Fruit fly (Drosophila melanogaster): ENCODE data around the gene His2Av.

His2Av gene

dm6 chr3R:26906711-26907510 lies 40.2 kb downstream of the His2Av start:
- TF ChIP-seq D (optimal IDR thresholded peaks at IDR 0.05): no peak
- TF ChIP-seq D (GFP tag; optimal IDR thresholded peaks at IDR 0.05): no peak
- no peak for TF ChIP-seq pzg (GFP tag; optimal IDR thresholded peaks at IDR 0.05)
- TF ChIP-seq CG6272 (GFP tag; IDR thresholded peaks at IDR 0.05): no peak
- TF ChIP-seq br (optimal IDR thresholded peaks at IDR 0.05): no peak
- TF ChIP-seq CG16815 (GFP tag; optimal IDR thresholded peaks at IDR 0.05): no peak
- TF ChIP-seq Atf6 (GFP tag; IDR thresholded peaks at IDR 0.05): peak; percentile 15; the same call in 1 of the 2 replicates
- peak; percentile 86 for TF ChIP-seq grn (GFP tag; optimal IDR thresholded peaks at IDR 0.05)
- TF ChIP-seq gsb-n (tag; optimal IDR thresholded peaks at IDR 0.05): no peak
- TF ChIP-seq ase (GFP tag; IDR thresholded peaks at IDR 0.05): no peak
- TF ChIP-seq bigmax (GFP tag; optimal IDR thresholded peaks at IDR 0.05): no peak
- no peak for TF ChIP-seq Elba2 (GFP tag; optimal IDR thresholded peaks at IDR 0.05)
- no peak for TF ChIP-seq CG17359 (tag; optimal IDR thresholded peaks at IDR 0.05)
- no peak for TF ChIP-seq esg (GFP tag; conservative IDR thresholded peaks at IDR 0.05)
- TF ChIP-seq CG13775 (GFP tag; optimal IDR thresholded peaks at IDR 0.05): no peak
- TF ChIP-seq CG13424 (tag; optimal IDR thresholded peaks at IDR 0.05): no peak
- TF ChIP-seq pum (GFP tag; optimal IDR thresholded peaks at IDR 0.05): no peak
- TF ChIP-seq odd (GFP tag; optimal IDR thresholded peaks at IDR 0.05): no peak
- TF ChIP-seq CG17186 (GFP tag; optimal IDR thresholded peaks at IDR 0.05): no peak
- TF ChIP-seq CG43689 (GFP tag; IDR thresholded peaks at IDR 0.05): no peak
- no peak for TF ChIP-seq CG12299 (tag; optimal IDR thresholded peaks at IDR 0.05)
- no peak for TF ChIP-seq CG34422 (GFP tag; IDR thresholded peaks at IDR 0.05)
- TF ChIP-seq CG32767 (GFP tag; IDR thresholded peaks at IDR 0.05): no peak
- peak; percentile 55; the same call in 1 of the 2 replicates for TF ChIP-seq CG32532 (GFP tag; IDR thresholded peaks at IDR 0.05)
- TF ChIP-seq dmrt11E (tag; optimal IDR thresholded peaks at IDR 0.05): no peak
- TF ChIP-seq Dip3 (GFP tag; optimal IDR thresholded peaks at IDR 0.05): no peak
- no peak for TF ChIP-seq Spps (tag; optimal IDR thresholded peaks at IDR 0.05)
- TF ChIP-seq gcm (GFP tag; optimal IDR thresholded peaks at IDR 0.05): no peak
- TF ChIP-seq CG9215 (GFP tag; IDR thresholded peaks at IDR 0.05): no peak
- no peak for TF ChIP-seq Sry-δ (GFP tag; optimal IDR thresholded peaks at IDR 0.05)
- TF ChIP-seq hth (optimal IDR thresholded peaks at IDR 0.05): no peak
- no peak for TF ChIP-seq phol (tag; optimal IDR thresholded peaks at IDR 0.05)
- no peak for TF ChIP-seq CG33557 (GFP tag; optimal IDR thresholded peaks at IDR 0.05)
- no peak for TF ChIP-seq maf-S (GFP tag; optimal IDR thresholded peaks at IDR 0.05)
- TF ChIP-seq CG6765 (GFP tag; optimal IDR thresholded peaks at IDR 0.05): no peak
- no peak for TF ChIP-seq CG17385 (GFP tag; optimal IDR thresholded peaks at IDR 0.05)
- no peak for TF ChIP-seq CG15011 (GFP tag; optimal IDR thresholded peaks at IDR 0.05)
- no peak for TF ChIP-seq Deaf1 (tag; optimal IDR thresholded peaks at IDR 0.05)
- TF ChIP-seq emc (GFP tag; optimal IDR thresholded peaks at IDR 0.05): no peak
- no peak for TF ChIP-seq pan (optimal IDR thresholded peaks at IDR 0.05)
- peak in 1 of 2 experiments; percentile 47 for TF ChIP-seq pan (GFP tag; optimal IDR thresholded peaks at IDR 0.05 in 1 of 2, IDR thresholded peaks at IDR 0.05 in 1 of 2)
- TF ChIP-seq Asciz (GFP tag; optimal IDR thresholded peaks at IDR 0.05): no peak
- TF ChIP-seq gro (GFP tag; optimal IDR thresholded peaks at IDR 0.05): no peak
- no peak for TF ChIP-seq pros (GFP tag; optimal IDR thresholded peaks at IDR 0.05)
- TF ChIP-seq CG10321 (GFP tag; IDR thresholded peaks at IDR 0.05): no peak
- peak; percentile 38; the same call in 1 of the 2 replicates for TF ChIP-seq Drgx (GFP tag; IDR thresholded peaks at IDR 0.05)
- peak; percentile 74 for TF ChIP-seq D19B (GFP tag; optimal IDR thresholded peaks at IDR 0.05)
- TF ChIP-seq z (GFP tag; IDR thresholded peaks at IDR 0.05): no peak
- TF ChIP-seq h (optimal IDR thresholded peaks at IDR 0.05): no peak
- no peak for TF ChIP-seq CG17328 (GFP tag; IDR thresholded peaks at IDR 0.05)
- no peak for TF ChIP-seq ato (GFP tag; IDR thresholded peaks at IDR 0.05; ENCODE audit: partially characterized antibody)
- TF ChIP-seq chn (GFP tag; optimal IDR thresholded peaks at IDR 0.05): no peak
